Worm (Caenorhabditis elegans) whole organism, L1 larva: Measurements from ENCODE around the gene rod-1.

Experiments used
- ama-1 ChIP-seq: fragments of 150-350 bp; optimal IDR thresholded peaks from 2 replicates; lab custom pipeline; 2014
- lin-14 ChIP-seq: fragments of 200-800 bp; sonication (Bioruptor generic); optimal IDR thresholded peaks from 2 replicates; lab custom pipeline; 2018; ENCODE audit warnings: mild to moderate bottlenecking, missing genetic modification characterization, moderate library complexity, missing compliant biosample characterization
- lir-3 ChIP-seq: sonication (generic microtip); optimal IDR thresholded peaks from 2 replicates; lab custom pipeline; 2016; ENCODE audit warnings: mild to moderate bottlenecking, missing genetic modification characterization, moderate library complexity, missing compliant biosample characterization; ENCODE audit not compliant: poor library complexity
- nhr-11 ChIP-seq: fragments of 150-350 bp; optimal IDR thresholded peaks from 2 replicates; lab custom pipeline; 2014; ENCODE audit warnings: missing biosample characterization, missing genetic modification characterization
- nhr-47 ChIP-seq: sonication (generic microtip); optimal IDR thresholded peaks from 2 replicates; lab custom pipeline; 2016; ENCODE audit warnings: mild to moderate bottlenecking, missing genetic modification characterization, moderate library complexity, missing compliant biosample characterization
- nhr-76 ChIP-seq: sonication (generic microtip); optimal IDR thresholded peaks from 2 replicates; lab custom pipeline; 2017; ENCODE audit warnings: missing biosample characterization, missing genetic modification characterization
- nhr-85 ChIP-seq: sonication (generic microtip); peaks from one replicate; lab custom pipeline; 2016; ENCODE audit warnings: missing genetic modification characterization, inconsistent platforms, missing compliant biosample characterization
- nhr-90 ChIP-seq: sonication (generic microtip); optimal IDR thresholded peaks from 2 replicates; lab custom pipeline; 2016; ENCODE audit warnings: mild to moderate bottlenecking, missing genetic modification characterization, missing compliant biosample characterization; ENCODE audit not compliant: poor library complexity
- pqm-1 ChIP-seq: sonication (generic microtip); optimal IDR thresholded peaks from 3 replicates; lab custom pipeline; 2017; ENCODE audit warnings: missing biosample characterization, missing genetic modification characterization
- unc-86 ChIP-seq: sonication (generic microtip); optimal IDR thresholded peaks from 2 replicates; lab custom pipeline; 2016; ENCODE audit warnings: missing genetic modification characterization, missing compliant biosample characterization
- zip-4 ChIP-seq: fragments of 200-800 bp; sonication (Bioruptor generic); optimal IDR thresholded peaks from 2 replicates; lab custom pipeline; 2018; ENCODE audit warnings: mild to moderate bottlenecking, missing genetic modification characterization, moderate library complexity, missing compliant biosample characterization

ce11 chrIV:7520258-7520657, 42.0 kb downstream of the rod-1 start:
- no peak for TF ChIP-seq pqm-1 (tag; lab: Kevin White, UChicago)
- TF ChIP-seq nhr-90 (tag; lab: Kevin White, UChicago): no peak
- no peak for TF ChIP-seq lin-14 (GFP tag; lab: Kevin White, UChicago)
- TF ChIP-seq lir-3 (tag; lab: Kevin White, UChicago): no peak
- TF ChIP-seq unc-86: no peak
- no peak for TF ChIP-seq nhr-47 (tag; lab: Kevin White, UChicago)
- no peak for TF ChIP-seq zip-4 (GFP tag; lab: Kevin White, UChicago)
- TF ChIP-seq nhr-76 (tag; lab: Kevin White, UChicago): no peak
- TF ChIP-seq ama-1: no peak
- no peak for TF ChIP-seq nhr-85 (tag; lab: Kevin White, UChicago)
- TF ChIP-seq nhr-11 (tag; lab: Kevin White, UChicago): no peak
